Worm (Caenorhabditis elegans): ENCODE data around the gene fbxa-71.

fbxa-71 gene

DNA sequence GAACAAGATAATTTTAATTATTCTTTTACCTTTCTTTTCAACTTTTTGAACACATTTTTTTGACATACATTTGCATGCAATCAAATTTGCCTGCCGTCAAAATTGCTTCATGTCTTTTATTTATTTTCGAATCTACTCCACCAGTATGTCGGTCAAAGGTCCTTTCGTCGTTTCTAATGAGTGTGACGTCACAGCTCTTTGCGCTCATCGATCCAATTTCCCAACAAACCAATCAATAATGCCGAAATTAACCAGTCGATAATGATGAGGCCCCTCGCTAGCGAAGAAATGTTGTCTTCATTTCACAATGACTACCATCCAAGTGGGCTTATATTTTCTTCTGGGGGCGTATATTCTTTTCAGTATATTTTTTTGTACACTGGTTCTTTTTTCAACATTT is 7.3 kb downstream of the fbxa-71 start, which contains the start of gene Y54F10BM.6:
Gene Y54F10BM.6 (plus strand): TSS at position 301 of the 400 bp plus-strand sequence.
- TF ChIP-seq pqm-1 (tag; optimal IDR thresholded peaks at IDR 0.05): no peak
- no peak for TF ChIP-seq skn-1 (tag; optimal IDR thresholded peaks at IDR 0.05)
- no peak for TF ChIP-seq nhr-23 (tag; optimal IDR thresholded peaks at IDR 0.05)
- TF ChIP-seq egl-5 (tag; optimal IDR thresholded peaks at IDR 0.05): no peak
- TF ChIP-seq jun-1 (tag; optimal IDR thresholded peaks at IDR 0.05): no peak
- TF ChIP-seq nhr-67 (tag; optimal IDR thresholded peaks at IDR 0.05): no peak
- TF ChIP-seq ceh-82 (tag; optimal IDR thresholded peaks at IDR 0.05): no peak
- TF ChIP-seq fkh-2 (tag; optimal IDR thresholded peaks at IDR 0.05): no peak
- TF ChIP-seq nhr-12 (tag; optimal IDR thresholded peaks at IDR 0.05): no peak
- TF ChIP-seq elt-3 (tag; optimal IDR thresholded peaks at IDR 0.05): no peak
- no peak for TF ChIP-seq ztf-11 (tag; optimal IDR thresholded peaks at IDR 0.05)
- TF ChIP-seq lin-39 (tag; optimal IDR thresholded peaks at IDR 0.05): no peak
- TF ChIP-seq ama-1 (optimal IDR thresholded peaks at IDR 0.05): no peak
- TF ChIP-seq nfya-1 (tag; optimal IDR thresholded peaks at IDR 0.05; ENCODE audit: insufficient read depth): no peak

DNA sequence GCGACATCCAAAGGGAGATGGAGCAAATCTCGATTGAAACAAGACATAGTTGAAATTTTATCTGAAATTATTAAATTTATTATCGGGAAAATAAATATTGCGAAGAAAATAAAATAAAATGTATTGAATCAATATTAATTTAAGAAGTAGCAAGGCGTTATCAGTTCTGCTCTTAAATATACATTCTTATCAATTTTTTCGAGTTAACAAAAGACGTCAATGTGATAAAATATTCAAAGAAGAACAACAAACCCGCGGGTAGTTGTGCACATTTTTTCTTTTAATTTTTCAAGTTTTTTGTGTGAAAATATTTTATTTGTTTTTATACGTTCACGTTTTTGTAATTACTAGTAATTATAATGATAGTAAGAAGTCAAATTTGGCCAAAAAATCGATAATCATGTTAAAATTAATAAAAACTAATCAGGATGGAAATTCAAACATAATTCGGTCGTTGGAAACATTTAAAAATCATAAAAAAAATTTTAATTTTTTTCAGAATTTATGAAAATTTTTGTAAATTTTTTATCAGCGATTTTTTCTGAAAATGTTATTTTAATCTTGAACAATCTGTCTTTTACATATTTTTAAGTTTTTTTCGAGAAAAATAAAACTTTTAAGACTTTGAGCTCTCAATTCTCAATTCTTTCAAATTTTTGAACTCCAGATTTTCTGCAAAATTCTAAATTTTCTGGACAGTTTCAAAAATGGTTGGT is 10.5 kb downstream of the fbxa-71 start, which contains the start of gene fbxa-9:
Gene fbxa-9 (plus strand): TSS at position 666 of the 716 bp plus-strand sequence.
- TF ChIP-seq ama-1 (optimal IDR thresholded peaks at IDR 0.05): no peak
- TF ChIP-seq pqm-1 (tag; optimal IDR thresholded peaks at IDR 0.05): peak; percentile 74
- peak; percentile 81 for TF ChIP-seq elt-2 (tag; optimal IDR thresholded peaks at IDR 0.05)
- TF ChIP-seq nhr-11 (tag; optimal IDR thresholded peaks at IDR 0.05): no peak

DNA sequence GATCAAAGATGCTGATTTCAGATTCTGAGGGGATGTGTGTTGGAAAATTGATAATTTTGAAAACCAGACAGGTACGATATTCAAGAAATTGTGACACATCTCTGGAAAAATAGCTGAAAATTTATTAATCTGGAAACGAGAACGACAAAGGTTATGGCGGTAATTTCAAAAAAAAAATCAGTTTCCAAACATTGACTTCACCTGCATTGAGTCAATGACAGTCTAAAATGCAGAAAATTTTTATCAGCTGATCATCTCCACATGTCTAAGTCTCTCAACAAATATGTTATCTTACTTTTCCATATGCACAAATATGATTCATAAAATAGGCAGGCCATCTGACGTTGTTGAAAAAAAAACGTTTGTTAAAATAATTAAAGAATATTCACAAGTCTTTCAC is 16.5 kb downstream of the fbxa-71 start, which contains the start of gene fbxa-48:
Gene fbxa-48 (minus strand): TSS at position 101 of the 400 bp plus-strand sequence.
- TF ChIP-seq unc-39 (tag; optimal IDR thresholded peaks at IDR 0.05): no peak
- no peak for TF ChIP-seq nhr-12 (tag; optimal IDR thresholded peaks at IDR 0.05)
- TF ChIP-seq lin-15B (tag; optimal IDR thresholded peaks at IDR 0.05): no peak
- no peak for TF ChIP-seq R02D3.7 (tag; optimal IDR thresholded peaks at IDR 0.05)
- TF ChIP-seq ztf-11 (tag; optimal IDR thresholded peaks at IDR 0.05): no peak
- no peak for TF ChIP-seq egl-27 (tag; optimal IDR thresholded peaks at IDR 0.05)
- TF ChIP-seq lsy-12 (tag; optimal IDR thresholded peaks at IDR 0.05): no peak
- TF ChIP-seq tbx-2 (tag; optimal IDR thresholded peaks at IDR 0.05): no peak
- no peak for TF ChIP-seq ama-1 (optimal IDR thresholded peaks at IDR 0.05)
- peak; percentile 38 for TF ChIP-seq elt-2 (tag; optimal IDR thresholded peaks at IDR 0.05)
- peak; percentile 2 for TF ChIP-seq pqm-1 (tag; optimal IDR thresholded peaks at IDR 0.05)
- no peak for TF ChIP-seq ceh-82 (tag; optimal IDR thresholded peaks at IDR 0.05)

DNA sequence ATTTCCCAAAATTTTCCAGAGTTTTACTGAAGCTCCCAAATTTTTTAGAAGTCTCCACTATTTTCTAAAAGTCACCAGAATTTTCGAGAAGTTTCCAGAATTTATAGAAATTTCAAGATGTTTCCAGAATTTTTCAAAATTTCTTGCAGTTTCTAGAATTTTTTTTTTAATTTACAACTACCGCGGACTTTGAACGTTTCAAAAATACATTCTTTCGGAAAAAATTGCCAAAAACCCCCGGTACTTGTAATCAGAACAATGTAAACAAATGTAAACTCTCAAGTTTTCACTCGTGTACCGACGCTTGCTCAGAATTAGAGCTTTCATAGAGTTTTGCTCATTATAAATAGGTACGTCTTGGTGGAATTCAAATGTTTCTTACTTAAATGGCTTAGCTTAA is 17.1 kb downstream of the fbxa-71 start, which contains the start of gene fbxa-39:
Gene fbxa-39 (plus strand): TSS at position 301 of the 400 bp plus-strand sequence.
- TF ChIP-seq egl-27 (tag; optimal IDR thresholded peaks at IDR 0.05) (no peak), nhr-25 (tag; optimal IDR thresholded peaks at IDR 0.05) (no peak), nfya-1 (tag; optimal IDR thresholded peaks at IDR 0.05; ENCODE audit: insufficient read depth) (no peak), fos-1 (tag; optimal IDR thresholded peaks at IDR 0.05) (no peak), elt-3 (tag; optimal IDR thresholded peaks at IDR 0.05) (no peak), ztf-11 (tag; optimal IDR thresholded peaks at IDR 0.05) (no peak), pqm-1 (tag; optimal IDR thresholded peaks at IDR 0.05) (no peak), lsy-12 (tag; optimal IDR thresholded peaks at IDR 0.05) (no peak), sea-2 (GFP tag; optimal IDR thresholded peaks at IDR 0.05) (no peak), ztf-4 (tag; optimal IDR thresholded peaks at IDR 0.05) (no peak), nhr-43 (tag; optimal IDR thresholded peaks at IDR 0.05; ENCODE audit: poor library complexity, severe bottlenecking) (no peak), eor-1 (tag; optimal IDR thresholded peaks at IDR 0.05) (no peak), nhr-28 (tag; optimal IDR thresholded peaks at IDR 0.05) (no peak), tbx-2 (tag; optimal IDR thresholded peaks at IDR 0.05) (no peak), unc-39 (tag; optimal IDR thresholded peaks at IDR 0.05) (no peak), pha-4 (tag; optimal IDR thresholded peaks at IDR 0.05) (no peak), fkh-2 (tag; optimal IDR thresholded peaks at IDR 0.05) (no peak), nhr-76 (tag; optimal IDR thresholded peaks at IDR 0.05) (no peak), egl-5 (tag; optimal IDR thresholded peaks at IDR 0.05) (no peak)

DNA sequence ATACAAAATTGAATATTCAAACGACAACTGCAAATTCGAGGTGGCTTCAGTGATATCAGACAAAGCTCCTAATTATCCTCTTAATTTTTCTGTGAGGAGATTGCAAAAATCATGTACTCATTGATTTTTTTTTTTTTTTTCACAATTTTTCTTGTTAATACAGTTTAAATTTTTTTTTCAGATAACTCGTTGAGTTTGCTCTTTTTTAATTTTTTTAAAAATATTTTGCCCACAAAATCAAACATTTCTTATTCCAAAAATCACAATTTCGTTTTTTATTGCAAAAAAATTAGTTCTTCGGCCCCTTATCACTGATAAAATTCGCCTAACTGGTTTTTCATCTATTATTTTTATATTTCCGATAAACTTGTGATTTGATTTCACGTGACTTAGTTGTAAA is 21.2 kb downstream of the fbxa-71 start, which contains the start of gene Y54F10BM.21:
Gene Y54F10BM.21 (plus strand): TSS at position 301 of the 400 bp plus-strand sequence.
- TF ChIP-seq pqm-1 (tag; optimal IDR thresholded peaks at IDR 0.05) (no peak), nhr-67 (tag; optimal IDR thresholded peaks at IDR 0.05) (no peak), nhr-43 (tag; optimal IDR thresholded peaks at IDR 0.05; ENCODE audit: poor library complexity, severe bottlenecking) (no peak), mml-1 (tag; optimal IDR thresholded peaks at IDR 0.05) (no peak), lin-39 (tag; optimal IDR thresholded peaks at IDR 0.05) (no peak), egl-27 (tag; optimal IDR thresholded peaks at IDR 0.05) (no peak), skn-1 (tag; optimal IDR thresholded peaks at IDR 0.05) (no peak), sea-2 (GFP tag; optimal IDR thresholded peaks at IDR 0.05) (no peak)
